Fruit fly (Drosophila melanogaster) whole organism, embryonic: ENCODE results near the gene CG4456.

Experiments
- B-H2 ChIP-seq: fragments of 200-800 bp; sonication (Bioruptor generic); optimal IDR thresholded peaks from 2 replicates; lab custom pipeline; 2018; ENCODE audit warnings: missing biosample characterization, mild to moderate bottlenecking, missing genetic modification characterization
- C15 ChIP-seq: fragments of 200-800 bp; sonication (Bioruptor generic); IDR thresholded peaks from 3 replicates; pipeline ENCODE4 v1.3.6; 2022; ENCODE audit warnings: missing biosample characterization, missing genetic modification characterization
- CG10654 ChIP-seq: fragments of 200-800 bp; sonication (Bioruptor generic); optimal IDR thresholded peaks from 2 replicates; lab custom pipeline; 2016; ENCODE audit warnings: missing biosample characterization, missing genetic modification characterization
- CG11696 ChIP-seq: fragments of 200-800 bp; sonication (Bioruptor generic); IDR thresholded peaks from 2 replicates; pipeline ENCODE4 v1.3.6; 2022; ENCODE audit warnings: missing biosample characterization, missing genetic modification characterization
- CG12071 ChIP-seq: fragments of 200-800 bp; sonication (Bioruptor generic); optimal IDR thresholded peaks from 3 replicates; lab custom pipeline; 2018; ENCODE audit warnings: missing biosample characterization, mild to moderate bottlenecking, missing genetic modification characterization
- CG12391 ChIP-seq: fragments of 200-800 bp; sonication (Bioruptor generic); optimal IDR thresholded peaks from 3 replicates; lab custom pipeline; 2018; ENCODE audit warnings: missing biosample characterization, mild to moderate bottlenecking, missing genetic modification characterization, moderate library complexity
- CG14050 ChIP-seq: fragments of 200-800 bp; sonication (Bioruptor generic); IDR thresholded peaks from 3 replicates; pipeline ENCODE4 v1.3.6; 2022; ENCODE audit warnings: missing biosample characterization, missing genetic modification characterization
- CG14860 ChIP-seq: fragments of 200-800 bp; sonication (Bioruptor generic); IDR thresholded peaks from 3 replicates; pipeline ENCODE4 v1.3.6; 2022; ENCODE audit warnings: missing biosample characterization, missing genetic modification characterization; ENCODE audit not compliant: partially characterized antibody
- CG1602 ChIP-seq: fragments of 200-800 bp; sonication (Bioruptor generic); optimal IDR thresholded peaks from 3 replicates; lab custom pipeline; 2016; ENCODE audit warnings: missing biosample characterization, missing genetic modification characterization
- CG17802 ChIP-seq: fragments of 200-800 bp; sonication (Bioruptor generic); optimal IDR thresholded peaks from 2 replicates; lab custom pipeline; 2018; ENCODE audit warnings: missing biosample characterization, mild to moderate bottlenecking, missing genetic modification characterization, moderate library complexity
- CG2116 ChIP-seq: fragments of 200-800 bp; sonication (Bioruptor generic); optimal IDR thresholded peaks from 3 replicates; lab custom pipeline; 2018; ENCODE audit warnings: missing biosample characterization, mild to moderate bottlenecking, missing genetic modification characterization
- CG2129 ChIP-seq: fragments of 200-800 bp; sonication (Bioruptor generic); IDR thresholded peaks from 2 replicates; pipeline ENCODE4 v1.3.6; 2022; ENCODE audit warnings: missing biosample characterization, missing genetic modification characterization; ENCODE audit not compliant: partially characterized antibody
- CG6254 ChIP-seq: fragments of 200-800 bp; sonication (Bioruptor generic); optimal IDR thresholded peaks from 3 replicates; lab custom pipeline; 2017; ENCODE audit warnings: mild to moderate bottlenecking, missing biosample characterization, missing genetic modification reagents, missing genetic modification characterization
- CG6813 ChIP-seq: fragments of 200-800 bp; sonication (Bioruptor generic); optimal IDR thresholded peaks from 2 replicates; lab custom pipeline; 2017; ENCODE audit warnings: missing biosample characterization, missing genetic modification characterization, mild to moderate bottlenecking, moderate library complexity, missing genetic modification reagents
- CG7271 ChIP-seq: fragments of 200-800 bp; sonication (Bioruptor generic); optimal IDR thresholded peaks from 2 replicates; lab custom pipeline; 2018; ENCODE audit warnings: missing biosample characterization, mild to moderate bottlenecking, missing genetic modification characterization, moderate library complexity
- CG7839 ChIP-seq: fragments of 200-800 bp; sonication (Bioruptor generic); optimal IDR thresholded peaks from 3 replicates; lab custom pipeline; 2018; ENCODE audit warnings: missing biosample characterization, mild to moderate bottlenecking, missing genetic modification characterization, moderate library complexity
- CHES-1-like ChIP-seq: fragments of 200-800 bp; sonication (Bioruptor generic); optimal IDR thresholded peaks from 2 replicates; lab custom pipeline; 2016; ENCODE audit warnings: missing biosample characterization, missing genetic modification characterization
- CoRest ChIP-seq: fragments of 200-800 bp; sonication (Bioruptor generic); optimal IDR thresholded peaks from 3 replicates; lab custom pipeline; 2018; ENCODE audit warnings: missing biosample characterization, mild to moderate bottlenecking, missing genetic modification characterization, moderate library complexity
- D19A ChIP-seq: fragments of 200-800 bp; optimal IDR thresholded peaks from 3 replicates; lab custom pipeline; 2019; ENCODE audit warnings: missing biosample characterization, mild to moderate bottlenecking, missing genetic modification characterization, moderate library complexity
- Dll ChIP-seq: fragments of 200-800 bp; sonication (Bioruptor generic); IDR thresholded peaks from 4 replicates; pipeline ENCODE4 v1.3.6; 2022; ENCODE audit warnings: missing biosample characterization, missing genetic modification characterization; ENCODE audit not compliant: partially characterized antibody
- Hr78 ChIP-seq, 2 experiments: fragments of 200-800 bp in 1 of 2; fragments of >200 bp in 1 of 2; sonication (Bioruptor generic) in 1 of 2; optimal IDR thresholded peaks; 2 replicates each; lab custom pipeline; 2017 to 2019; ENCODE audit warnings: missing biosample characterization in 2 of 2, missing genetic modification characterization in 2 of 2, mild to moderate bottlenecking in 1 of 2, moderate library complexity in 1 of 2
- Kr ChIP-seq: fragments of 200-800 bp; sonication (Bioruptor generic); optimal IDR thresholded peaks from 2 replicates; lab custom pipeline; 2017; ENCODE audit warnings: missing biosample characterization, mild to moderate bottlenecking, missing genetic modification characterization
- Lhr ChIP-seq: fragments of 200-800 bp; sonication (Bioruptor generic); optimal IDR thresholded peaks from 3 replicates; lab custom pipeline; 2017; ENCODE audit warnings: mild to moderate bottlenecking, missing biosample characterization, missing genetic modification reagents, missing genetic modification characterization
- NC2β ChIP-seq: fragments of 200-800 bp; sonication (Bioruptor generic); optimal IDR thresholded peaks from 2 replicates; lab custom pipeline; 2016; ENCODE audit warnings: missing biosample characterization, missing genetic modification characterization
- Nf-YA ChIP-seq: fragments of 200-800 bp; sonication (Bioruptor generic); IDR thresholded peaks from 2 replicates; pipeline ENCODE4 v1.3.6; 2022; ENCODE audit warnings: missing biosample characterization, missing genetic modification characterization
- NfI ChIP-seq: fragments of 200-800 bp; sonication (Bioruptor generic); optimal IDR thresholded peaks from 3 replicates; lab custom pipeline; 2018; ENCODE audit warnings: missing biosample characterization, mild to moderate bottlenecking, missing genetic modification characterization, moderate library complexity
- Opbp ChIP-seq: fragments of 200-800 bp; sonication (Bioruptor generic); IDR thresholded peaks from 3 replicates; pipeline ENCODE4 v1.3.6; 2022; ENCODE audit warnings: missing biosample characterization, missing genetic modification characterization; ENCODE audit not compliant: partially characterized antibody
- Pdp1 ChIP-seq, 2 experiments: fragments of 200-800 bp; sonication (Bioruptor generic); optimal IDR thresholded peaks; 3 replicates each; lab custom pipeline; 2016; ENCODE audit warnings: missing biosample characterization in 2 of 2, missing genetic modification characterization in 2 of 2, mild to moderate bottlenecking in 1 of 2, moderate library complexity in 1 of 2
- Ravus ChIP-seq: fragments of 200-800 bp; sonication (Bioruptor generic); IDR thresholded peaks from 2 replicates; pipeline ENCODE4 v1.3.6; 2022; ENCODE audit warnings: missing biosample characterization, missing genetic modification characterization
- Sox102F ChIP-seq: fragments of 200-800 bp; sonication (Bioruptor generic); optimal IDR thresholded peaks from 2 replicates; lab custom pipeline; 2018; ENCODE audit warnings: missing biosample characterization, mild to moderate bottlenecking, missing genetic modification characterization, moderate library complexity
- Tbp ChIP-seq: fragments of >200 bp; optimal IDR thresholded peaks from 2 replicates; lab custom pipeline; 2018; ENCODE audit warnings: missing biosample characterization, missing genetic modification characterization
- crol ChIP-seq: fragments of 200-800 bp; sonication (Bioruptor generic); IDR thresholded peaks from 2 replicates; pipeline ENCODE4 v1.3.6; 2022; ENCODE audit warnings: missing biosample characterization, missing genetic modification characterization
- dpn ChIP-seq, 2 experiments: fragments of 200-800 bp; sonication (Bioruptor generic); optimal IDR thresholded peaks; 3 replicates each; lab custom pipeline; 2016; ENCODE audit warnings: missing biosample characterization in 2 of 2, missing genetic modification characterization in 2 of 2
- dysf ChIP-seq: fragments of 200-800 bp; sonication (Bioruptor generic); IDR thresholded peaks from 3 replicates; pipeline ENCODE4 v1.3.6; 2022; ENCODE audit warnings: missing biosample characterization, missing genetic modification characterization
- gce ChIP-seq: fragments of 200-800 bp; sonication (Bioruptor generic); IDR thresholded peaks from 3 replicates; pipeline ENCODE4 v1.3.6; 2022; ENCODE audit warnings: missing biosample characterization, missing genetic modification characterization
- gsb ChIP-seq: fragments of 200-800 bp; sonication (Bioruptor generic); IDR thresholded peaks from 2 replicates; pipeline ENCODE4 v1.3.6; 2022; ENCODE audit warnings: missing biosample characterization, missing genetic modification characterization
- gsb-n ChIP-seq: fragments of 200-800 bp; sonication (Bioruptor generic); optimal IDR thresholded peaks from 3 replicates; lab custom pipeline; 2018; ENCODE audit warnings: missing biosample characterization, mild to moderate bottlenecking, missing genetic modification characterization
- ind ChIP-seq: fragments of 200-800 bp; sonication (Bioruptor generic); optimal IDR thresholded peaks from 3 replicates; lab custom pipeline; 2016; ENCODE audit warnings: missing biosample characterization, missing genetic modification characterization
- lov ChIP-seq, 2 experiments: fragments of 200-800 bp in 1 of 2; fragments of >200 bp in 1 of 2; sonication (Bioruptor generic) in 1 of 2; IDR thresholded peaks in 1 of 2; optimal IDR thresholded peaks in 1 of 2; 2 replicates in 1 of 2; 3 replicates in 1 of 2; pipeline versions ENCODE4 v1.3.6 to Lab custom; 2017 to 2022; ENCODE audit warnings: missing biosample characterization in 1 of 2, missing genetic modification characterization in 1 of 2
- org-1 ChIP-seq: fragments of 200-800 bp; sonication (Bioruptor generic); optimal IDR thresholded peaks from 2 replicates; lab custom pipeline; 2017; ENCODE audit warnings: missing biosample characterization, missing genetic modification characterization
- prd ChIP-seq, 3 experiments: fragments of >200 bp in 2 of 3; fragments of 200-800 bp in 1 of 3; sonication (Bioruptor generic) in 1 of 3; optimal IDR thresholded peaks in 2 of 3; IDR thresholded peaks in 1 of 3; 2 replicates in 2 of 3; 3 replicates in 1 of 3; pipeline versions ENCODE4 v1.3.6 to Lab custom; 2017 to 2022; ENCODE audit warnings: missing biosample characterization in 1 of 3, missing genetic modification characterization in 1 of 3
- sim ChIP-seq: fragments of 200-800 bp; sonication (Bioruptor generic); IDR thresholded peaks from 2 replicates; pipeline ENCODE4 v1.3.6; 2022; ENCODE audit warnings: missing biosample characterization, missing genetic modification characterization
- tgo ChIP-seq: fragments of 200-800 bp; sonication (Bioruptor generic); IDR thresholded peaks from 3 replicates; pipeline ENCODE4 v1.3.6; 2022; ENCODE audit warnings: missing biosample characterization, missing genetic modification characterization
- toy ChIP-seq: fragments of 200-800 bp; sonication (Bioruptor generic); IDR thresholded peaks from 2 replicates; pipeline ENCODE4 v1.3.6; 2022; ENCODE audit warnings: missing biosample characterization, missing genetic modification characterization
- wdn ChIP-seq: fragments of 200-800 bp; sonication (Bioruptor generic); IDR thresholded peaks from 2 replicates; pipeline ENCODE4 v1.3.6; 2022; ENCODE audit warnings: missing biosample characterization, missing genetic modification characterization
- wek ChIP-seq: fragments of 200-800 bp; sonication (Bioruptor generic); optimal IDR thresholded peaks from 3 replicates; lab custom pipeline; 2018; ENCODE audit warnings: missing biosample characterization, mild to moderate bottlenecking, missing genetic modification characterization, moderate library complexity
- wor ChIP-seq: fragments of 200-800 bp; sonication (Bioruptor generic); IDR thresholded peaks from 2 replicates; pipeline ENCODE4 v1.3.6; 2022; ENCODE audit warnings: missing biosample characterization, missing genetic modification characterization

Gene CG4456

DNA sequence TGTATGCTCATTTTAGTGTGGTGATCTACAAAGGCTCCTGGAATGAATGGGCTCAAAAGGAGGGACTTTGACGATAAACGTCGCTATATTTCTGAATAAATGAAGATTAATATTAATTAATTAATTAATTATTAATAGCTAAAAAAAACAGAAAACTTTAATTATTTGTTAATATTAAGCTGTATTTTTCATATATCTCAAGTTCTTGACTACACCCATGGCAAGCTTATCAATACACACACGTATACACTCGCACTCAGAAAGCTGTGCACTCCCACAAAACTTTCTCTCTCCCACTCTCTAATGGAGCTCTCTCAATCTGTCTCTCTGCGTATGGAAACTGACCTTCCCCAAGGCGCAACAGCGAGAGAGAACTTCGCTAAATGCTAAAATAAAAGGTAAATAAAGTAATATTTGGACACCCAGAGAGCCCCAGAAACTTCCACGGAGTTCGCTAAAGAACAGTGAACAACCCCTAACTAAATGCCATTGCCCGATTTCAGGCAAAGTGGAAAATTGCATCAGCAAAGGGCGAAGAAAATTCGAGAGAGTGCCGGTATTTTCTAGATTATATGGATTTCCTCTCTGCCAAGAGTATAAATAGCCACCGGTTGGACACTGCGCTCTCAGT, 967 bp downstream of the CG4456 start (continued):
- peak; percentile 75 for TF ChIP-seq dysf (GFP tag; lab: Robert Waterston, UW)
- peak; percentile 6 for TF ChIP-seq D19A
- TF ChIP-seq Opbp, result peak; percentile 45; the same call in 1 of the 3 replicates
- peak; percentile 59 for TF ChIP-seq CG14050 (GFP tag; lab: Robert Waterston, UW)
- peak; percentile 69 for TF ChIP-seq B-H2 (GFP tag; lab: Kevin White, UChicago)
- TF ChIP-seq wor, result peak; percentile 46; the same call in 1 of the 2 replicates
- TF ChIP-seq toy (GFP tag; lab: Robert Waterston, UW), result 0 out of 2 replicates have a peak, but pooled peaks have one; percentile 29
- TF ChIP-seq Kr (GFP tag; lab: Kevin White, UChicago), result no peak
- TF ChIP-seq sim (GFP tag; lab: Robert Waterston, UW), result peak; percentile 30; the same call in 1 of the 2 replicates
- no peak for TF ChIP-seq wek (GFP tag; lab: Kevin White, UChicago)
- TF ChIP-seq gsb-n (tag; lab: Kevin White, UChicago), result peak; percentile 26
- TF ChIP-seq prd (optimal IDR thresholded peaks at IDR 0.05; lab: Kevin White, UChicago), result no peak
- TF ChIP-seq prd (GFP tag; IDR thresholded peaks at IDR 0.05; lab: Robert Waterston, UW), result peak; percentile 60
- peak; percentile 26; the same call in 1 of the 2 replicates for TF ChIP-seq Ravus (GFP tag; lab: Robert Waterston, UW)
- no peak for TF ChIP-seq crol (GFP tag; lab: Robert Waterston, UW)
- TF ChIP-seq NfI (GFP tag; lab: Kevin White, UChicago), result peak; percentile 67
- TF ChIP-seq NC2β (GFP tag; lab: Kevin White, UChicago), result peak; percentile 5
- peak; percentile 75 for TF ChIP-seq CG7839 (tag; lab: Kevin White, UChicago)
- peak; percentile 58 for TF ChIP-seq CG11696
- no peak for TF ChIP-seq C15
- TF ChIP-seq Sox102F (GFP tag; lab: Kevin White, UChicago), result peak; percentile 76
- peak; percentile 73 for TF ChIP-seq CG12391
- TF ChIP-seq CG2129 (GFP tag; lab: Robert Waterston, UW), result peak; percentile 23; the same call in 1 of the 2 replicates
- TF ChIP-seq tgo (GFP tag; lab: Robert Waterston, UW), result peak; percentile 67; the same call in 2 of the 3 replicates
- peak; percentile 71 for TF ChIP-seq ind
- TF ChIP-seq dpn (GFP tag; optimal IDR thresholded peaks at IDR 0.05; lab: Kevin White, UChicago), result peak in 1 of 2 experiments; percentile 43
- TF ChIP-seq CG1602 (GFP tag; lab: Kevin White, UChicago), result peak; percentile 28
- peak; percentile 28 for TF ChIP-seq CG10654 (GFP tag; lab: Kevin White, UChicago)
- TF ChIP-seq CG7271 (tag; lab: Kevin White, UChicago), result peak; percentile 13
- TF ChIP-seq CG12071 (GFP tag; lab: Kevin White, UChicago), result no peak
- 0 out of 3 replicates have a peak, but pooled peaks have one; percentile 62 for TF ChIP-seq gce (GFP tag; lab: Robert Waterston, UW)
- TF ChIP-seq CG2116 (GFP tag; lab: Kevin White, UChicago), result no peak
- TF ChIP-seq CG6254 (GFP tag; lab: Kevin White, UChicago), result peak; percentile 71
- TF ChIP-seq org-1 (GFP tag; lab: Kevin White, UChicago), result peak; percentile 55
- no peak for TF ChIP-seq CHES-1-like (GFP tag; lab: Kevin White, UChicago)
- no peak for TF ChIP-seq CG14860 (GFP tag; lab: Robert Waterston, UW)
- peak; percentile 17; the same call in 1 of the 2 replicates for TF ChIP-seq gsb (GFP tag; lab: Robert Waterston, UW)
- TF ChIP-seq CG6813, result peak; percentile 75
- TF ChIP-seq Pdp1 (GFP tag; optimal IDR thresholded peaks at IDR 0.05; lab: Kevin White, UChicago), result peak in 1 of 2 experiments; percentile 19
- peak; percentile 69 for TF ChIP-seq CoRest (tag; lab: Kevin White, UChicago)
- no peak for TF ChIP-seq Tbp (GFP tag; lab: Kevin White, UChicago)
- TF ChIP-seq lov (optimal IDR thresholded peaks at IDR 0.05; lab: Kevin White, UChicago), result no peak
- peak; percentile 46; the same call in 1 of the 3 replicates for TF ChIP-seq lov (GFP tag; IDR thresholded peaks at IDR 0.05; lab: Robert Waterston, UW)
- peak in 1 of 2 experiments; percentile 43 for TF ChIP-seq Hr78 (GFP tag; optimal IDR thresholded peaks at IDR 0.05; lab: Kevin White, UChicago)
- TF ChIP-seq Lhr (GFP tag; lab: Kevin White, UChicago), result peak; percentile 2
- no peak for TF ChIP-seq CG17802 (tag; lab: Kevin White, UChicago)
- peak; percentile 62; the same call in 2 of the 4 replicates for TF ChIP-seq Dll (GFP tag; lab: Robert Waterston, UW)
- peak; percentile 28; the same call in 1 of the 2 replicates for TF ChIP-seq Nf-YA (GFP tag; lab: Robert Waterston, UW)
- peak; percentile 55 for TF ChIP-seq wdn (GFP tag; lab: Robert Waterston, UW)
